Fruit fly (Drosophila melanogaster) ovary, adult (tissue): Measurements from ENCODE around the gene CG4287.

Experiments used
- CG17801 ChIP-seq: fragments of 200-800 bp; optimal IDR thresholded peaks from 2 replicates; lab custom pipeline; 2019; ENCODE audit warnings: missing biosample characterization, mild to moderate bottlenecking, missing genetic modification characterization, moderate library complexity; ENCODE audit not compliant: partially characterized antibody

CG4287 gene

DNA sequence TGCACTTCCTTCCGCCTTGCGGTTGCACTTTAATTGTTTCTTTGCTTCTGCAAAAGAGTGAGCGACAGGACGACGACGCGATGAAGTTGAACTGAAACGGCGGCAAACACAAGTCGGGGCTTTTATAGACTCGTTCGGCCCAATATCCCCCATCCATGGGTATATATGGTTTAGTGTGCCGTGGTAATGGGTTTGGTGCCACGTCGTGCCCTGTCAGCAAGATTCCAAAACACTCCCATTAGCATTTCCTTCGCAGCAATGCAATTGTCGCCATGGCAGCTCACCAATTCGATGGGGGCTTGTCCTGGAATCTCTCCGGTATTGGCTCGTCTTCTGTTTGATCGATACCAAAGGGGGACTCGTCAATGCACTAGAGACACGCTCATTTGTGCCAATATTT, 45.8 kb downstream of the CG4287 start, which contains the start of gene CG45105:
Gene CG45105 (minus strand): TSS at position 101 of the 400 bp plus-strand sequence.
- TF ChIP-seq CG17801 = no peak

DNA sequence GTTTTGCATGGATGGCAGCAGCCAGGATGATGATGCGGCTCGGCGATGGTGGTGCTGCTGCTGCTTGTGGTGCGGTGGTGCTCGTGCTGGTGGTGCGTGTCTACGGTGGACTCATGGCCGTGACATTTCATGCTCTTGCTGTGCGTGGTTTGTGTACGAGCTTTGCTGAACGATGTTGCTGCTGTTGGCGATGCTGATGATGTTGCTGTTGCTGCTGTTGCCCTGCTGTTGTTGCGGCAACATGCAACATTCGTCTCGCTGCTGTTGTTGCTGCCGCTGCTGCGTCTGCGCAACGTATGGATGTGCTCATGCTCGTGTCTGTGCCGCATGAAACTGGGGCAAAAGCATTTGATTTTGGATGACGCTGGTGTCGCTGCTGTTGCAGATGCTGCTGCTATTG, 50.4 kb downstream of the CG4287 start:
- no peak for TF ChIP-seq CG17801
